Fruit fly (Drosophila melanogaster): ENCODE data around the gene ValRS-m.

Gene ValRS-m

dm6 chr3L:8996173-8996767 is 31.7 kb upstream of the ValRS-m start (continued):
- TF ChIP-seq CG15269 (tag; optimal IDR thresholded peaks at IDR 0.05): no peak
- TF ChIP-seq CG1529 (GFP tag; optimal IDR thresholded peaks at IDR 0.05): peak; percentile 23
- no peak for TF ChIP-seq CG10565 (GFP tag; optimal IDR thresholded peaks at IDR 0.05)
- TF ChIP-seq CG11456 (GFP tag; IDR thresholded peaks at IDR 0.05): peak; percentile 67; the same call in 2 of the 3 replicates
- TF ChIP-seq CG2678 (tag; optimal IDR thresholded peaks at IDR 0.05): no peak
- no peak for TF ChIP-seq Dfd (GFP tag; optimal IDR thresholded peaks at IDR 0.05)
- TF ChIP-seq Trl (optimal IDR thresholded peaks at IDR 0.05): no peak
- TF ChIP-seq Trl (GFP tag; optimal IDR thresholded peaks at IDR 0.05): peak; percentile 33
- peak; percentile 61 for TF ChIP-seq CG14667 (GFP tag; IDR thresholded peaks at IDR 0.05)
- no peak for TF ChIP-seq CG8388 (GFP tag; optimal IDR thresholded peaks at IDR 0.05)
- TF ChIP-seq HLH54F (GFP tag; optimal IDR thresholded peaks at IDR 0.05): peak; percentile 60
- TF ChIP-seq otp (GFP tag; IDR thresholded peaks at IDR 0.05): 0 out of 3 replicates have a peak, but pooled peaks have one; percentile 57
- no peak for TF ChIP-seq CG15514 (GFP tag; optimal IDR thresholded peaks at IDR 0.05)
- TF ChIP-seq cg (GFP tag; optimal IDR thresholded peaks at IDR 0.05): peak; percentile 25
- no peak for TF ChIP-seq HmgD (GFP tag; optimal IDR thresholded peaks at IDR 0.05)
- TF ChIP-seq CG10979 (tag; optimal IDR thresholded peaks at IDR 0.05): peak; percentile 69
- TF ChIP-seq Asciz (GFP tag; optimal IDR thresholded peaks at IDR 0.05): peak; percentile 61
- peak; percentile 74 for TF ChIP-seq CG2712 (tag; optimal IDR thresholded peaks at IDR 0.05)
- TF ChIP-seq prd (optimal IDR thresholded peaks at IDR 0.05): no peak
- peak; percentile 78 for TF ChIP-seq prd (GFP tag; IDR thresholded peaks at IDR 0.05)
- peak; percentile 43 for TF ChIP-seq CG12155 (GFP tag; optimal IDR thresholded peaks at IDR 0.05)
- peak; percentile 34 for TF ChIP-seq CG10209 (GFP tag; optimal IDR thresholded peaks at IDR 0.05)
- no peak for TF ChIP-seq CG5180 (GFP tag; optimal IDR thresholded peaks at IDR 0.05)
- TF ChIP-seq gcm (GFP tag; optimal IDR thresholded peaks at IDR 0.05): no peak
- peak; percentile 64 for TF ChIP-seq unpg (GFP tag; optimal IDR thresholded peaks at IDR 0.05)
- TF ChIP-seq bowl (GFP tag; IDR thresholded peaks at IDR 0.05): peak; percentile 45; the same call in 1 of the 2 replicates
- no peak for TF ChIP-seq slou (GFP tag; optimal IDR thresholded peaks at IDR 0.05)
- peak; percentile 68; the same call in 1 of the 2 replicates for TF ChIP-seq chm (GFP tag; IDR thresholded peaks at IDR 0.05)
- TF ChIP-seq hkb (optimal IDR thresholded peaks at IDR 0.05): no peak
- peak; percentile 74 for TF ChIP-seq hkb (GFP tag; IDR thresholded peaks at IDR 0.05)
- no peak for TF ChIP-seq CG12236 (GFP tag; optimal IDR thresholded peaks at IDR 0.05)
- TF ChIP-seq Mad (GFP tag; optimal IDR thresholded peaks at IDR 0.05): peak; percentile 7
- TF ChIP-seq peb (GFP tag; IDR thresholded peaks at IDR 0.05): peak; percentile 52; the same call in 1 of the 2 replicates
- TF ChIP-seq CG10267 (tag; optimal IDR thresholded peaks at IDR 0.05): peak; percentile 57
- TF ChIP-seq zen (tag; optimal IDR thresholded peaks at IDR 0.05): peak; percentile 8
- TF ChIP-seq CG13624 (GFP tag; optimal IDR thresholded peaks at IDR 0.05): peak; percentile 19
- TF ChIP-seq CG12219 (GFP tag; optimal IDR thresholded peaks at IDR 0.05): peak; percentile 35
- peak; percentile 20 to 62 for TF ChIP-seq chif (GFP tag; optimal IDR thresholded peaks at IDR 0.05)
- TF ChIP-seq CG6765 (GFP tag; optimal IDR thresholded peaks at IDR 0.05): no peak
- TF ChIP-seq CG14014 (GFP tag; IDR thresholded peaks at IDR 0.05): peak; percentile 72
- TF ChIP-seq Max (GFP tag; optimal IDR thresholded peaks at IDR 0.05): peak; percentile 33
- no peak for TF ChIP-seq TFAM (GFP tag; optimal IDR thresholded peaks at IDR 0.05)
- TF ChIP-seq Blimp-1 (GFP tag; optimal IDR thresholded peaks at IDR 0.05): no peak
- peak; percentile 3 for TF ChIP-seq Usf (GFP tag; optimal IDR thresholded peaks at IDR 0.05)
- peak; percentile 84 for TF ChIP-seq CG17359 (tag; optimal IDR thresholded peaks at IDR 0.05)
- peak; percentile 64 for TF ChIP-seq phol (tag; optimal IDR thresholded peaks at IDR 0.05)
- peak; percentile 34 for TF ChIP-seq CG10654 (GFP tag; optimal IDR thresholded peaks at IDR 0.05)
- peak; percentile 31 for TF ChIP-seq Ets97D (GFP tag; optimal IDR thresholded peaks at IDR 0.05)
- no peak for TF ChIP-seq shn (GFP tag; optimal IDR thresholded peaks at IDR 0.05)
- peak; percentile 13 for TF ChIP-seq HmgZ (tag; optimal IDR thresholded peaks at IDR 0.05)

Data from whole organism, embryonic.